Worm (Caenorhabditis elegans) whole organism, L4 larva: Measurements from ENCODE around the gene nlp-32.
A peak's percentile ranks its signal among the peaks of the same experiment; 100 is the strongest.

Experiments
- F10B5.3 ChIP-seq: sonication (generic microtip); optimal IDR thresholded peaks from 2 replicates; lab custom pipeline; 2016; ENCODE audit warnings: mild to moderate bottlenecking, missing genetic modification characterization, missing compliant biosample characterization
- F49E8.2 ChIP-seq: sonication (generic microtip); optimal IDR thresholded peaks from 2 replicates; lab custom pipeline; 2016; ENCODE audit warnings: missing compliant biosample characterization, mild to moderate bottlenecking, missing genetic modification characterization, borderline replicate concordance
- R02D3.7 ChIP-seq: fragments of 150-350 bp; sonication (generic microtip); optimal IDR thresholded peaks from 3 replicates; lab custom pipeline; 2014; ENCODE audit warnings: missing biosample characterization, missing genetic modification characterization
- T26A8.4 ChIP-seq: fragments of 200-800 bp; sonication (Bioruptor generic); IDR thresholded peaks from 2 replicates; pipeline ENCODE4 v1.3.6; 2022; ENCODE audit warnings: missing genetic modification characterization, missing compliant biosample characterization
- Y48G9A.11 ChIP-seq: fragments of 200-800 bp; sonication (Bioruptor generic); IDR thresholded peaks from 2 replicates; pipeline ENCODE4 v1.3.6; 2022; ENCODE audit warnings: missing genetic modification reagents, missing genetic modification characterization, missing compliant biosample characterization
- ZK337.2 ChIP-seq: fragments of 200-800 bp; sonication (Bioruptor generic); IDR thresholded peaks from 2 replicates; pipeline ENCODE4 v1.3.6; 2022; ENCODE audit warnings: missing genetic modification reagents, missing genetic modification characterization, missing compliant biosample characterization
- ZK546.5 ChIP-seq, 2 experiments: sonication (generic microtip); optimal IDR thresholded peaks; 2 replicates each; lab custom pipeline; 2017; ENCODE audit warnings: missing biosample characterization in 2 of 2, missing genetic modification characterization in 2 of 2
- aha-1 ChIP-seq: fragments of 150-350 bp; peaks from one replicate; lab custom pipeline; 2014; ENCODE audit warnings: missing biosample characterization, missing genetic modification characterization
- ama-1 ChIP-seq: fragments of 150-350 bp; optimal IDR thresholded peaks from 2 replicates; lab custom pipeline; 2014; ENCODE audit warnings: inconsistent platforms, mixed read lengths
- arid-1 ChIP-seq: fragments of 200-800 bp; sonication (Bioruptor generic); conservative IDR thresholded peaks from 2 replicates; pipeline ENCODE4 v1.3.6; 2022; ENCODE audit warnings: missing genetic modification reagents, missing genetic modification characterization, missing compliant biosample characterization
- ceh-20 ChIP-seq: fragments of 200-800 bp; sonication (Bioruptor generic); IDR thresholded peaks from 2 replicates; pipeline ENCODE4 v1.3.6; 2022; ENCODE audit warnings: missing genetic modification reagents, missing genetic modification characterization, missing compliant biosample characterization
- ceh-28 ChIP-seq: fragments of 150-350 bp; optimal IDR thresholded peaks from 2 replicates; lab custom pipeline; 2014; ENCODE audit warnings: missing biosample characterization, missing genetic modification reagents, missing genetic modification characterization
- ceh-44 ChIP-seq: fragments of 200-800 bp; sonication (Bioruptor generic); IDR thresholded peaks from 2 replicates; pipeline ENCODE4 v1.3.6; 2022; ENCODE audit warnings: missing genetic modification reagents, missing genetic modification characterization, missing compliant biosample characterization
- ceh-62 ChIP-seq: sonication (generic microtip); optimal IDR thresholded peaks from 2 replicates; lab custom pipeline; 2017; ENCODE audit warnings: missing biosample characterization, missing genetic modification characterization
- daf-8 ChIP-seq: fragments of 200-800 bp; sonication (Bioruptor generic); IDR thresholded peaks from 2 replicates; pipeline ENCODE4 v1.3.6; 2022; ENCODE audit warnings: missing genetic modification characterization, missing compliant biosample characterization
- duxl-1 ChIP-seq: sonication (generic microtip); optimal IDR thresholded peaks from 2 replicates; lab custom pipeline; 2016; ENCODE audit warnings: mild to moderate bottlenecking, missing genetic modification characterization, moderate library complexity, missing compliant biosample characterization; ENCODE audit not compliant: poor library complexity
- dve-1 ChIP-seq: sonication (generic microtip); optimal IDR thresholded peaks from 2 replicates; lab custom pipeline; 2017; ENCODE audit warnings: antibody characterized with exemption, mild to moderate bottlenecking, missing genetic modification characterization, missing compliant biosample characterization; ENCODE audit not compliant: insufficient read depth
- fos-1 ChIP-seq: fragments of 150-350 bp; optimal IDR thresholded peaks from 2 replicates; lab custom pipeline; 2014; ENCODE audit warnings: missing biosample characterization, missing genetic modification characterization
- hif-1 ChIP-seq, 2 experiments: sonication (generic microtip); optimal IDR thresholded peaks; 2 replicates each; lab custom pipeline; 2016 to 2017; ENCODE audit warnings: missing compliant biosample characterization in 2 of 2, missing genetic modification characterization in 2 of 2, missing genetic modification reagents in 2 of 2, missing genotype in 2 of 2, mild to moderate bottlenecking in 1 of 2
- hmg-1.1 ChIP-seq: fragments of 200-800 bp; sonication (Bioruptor generic); IDR thresholded peaks from 2 replicates; pipeline ENCODE4 v1.3.6; 2022; ENCODE audit warnings: missing genetic modification reagents, missing genetic modification characterization, missing compliant biosample characterization
- lin-13 ChIP-seq: fragments of 150-350 bp; optimal IDR thresholded peaks from 2 replicates; lab custom pipeline; 2014; ENCODE audit warnings: missing biosample characterization, missing genetic modification reagents, missing genetic modification characterization
- lin-38 ChIP-seq: fragments of 200-800 bp; sonication (Bioruptor generic); IDR thresholded peaks from 2 replicates; pipeline ENCODE4 v1.3.6; 2022; ENCODE audit warnings: missing genetic modification reagents, missing genetic modification characterization, missing compliant biosample characterization
- lin-39 ChIP-seq: fragments of 150-350 bp; optimal IDR thresholded peaks from 2 replicates; lab custom pipeline; 2014; ENCODE audit warnings: missing biosample characterization, missing genetic modification reagents, missing genetic modification characterization
- lir-3 ChIP-seq: sonication (generic microtip); optimal IDR thresholded peaks from 2 replicates; lab custom pipeline; 2016; ENCODE audit warnings: mild to moderate bottlenecking, missing genetic modification characterization, missing compliant biosample characterization
- lsy-2 ChIP-seq, 2 experiments: fragments of 150-350 bp in 1 of 2; sonication (generic microtip) in 1 of 2; optimal IDR thresholded peaks; 2 replicates each; lab custom pipeline; 2014 to 2017; ENCODE audit warnings: missing biosample characterization in 2 of 2, missing genetic modification characterization in 2 of 2
- madf-5 ChIP-seq, 2 experiments: fragments of 200-800 bp; sonication (Bioruptor generic); IDR thresholded peaks; 2 replicates each; pipeline ENCODE4 v1.3.6; 2022; ENCODE audit warnings: missing compliant biosample characterization in 2 of 2, missing genetic modification characterization in 2 of 2
- madf-9 ChIP-seq: fragments of 200-800 bp; sonication (Bioruptor generic); conservative IDR thresholded peaks from 2 replicates; pipeline ENCODE4 v1.3.6; 2022; ENCODE audit warnings: missing genetic modification reagents, missing genetic modification characterization, missing compliant biosample characterization
- mdl-1 ChIP-seq, 2 experiments: fragments of 150-350 bp in 1 of 2; sonication (generic microtip) in 1 of 2; optimal IDR thresholded peaks; 2 replicates each; lab custom pipeline; 2014 to 2017; ENCODE audit warnings: missing biosample characterization in 2 of 2, missing genetic modification characterization in 2 of 2
- mdt-29 ChIP-seq: fragments of 200-800 bp; sonication (Bioruptor generic); IDR thresholded peaks from 2 replicates; pipeline ENCODE4 v1.3.6; 2022; ENCODE audit warnings: missing genetic modification reagents, missing genetic modification characterization, missing compliant biosample characterization
- mes-2 ChIP-seq: sonication (generic microtip); optimal IDR thresholded peaks from 2 replicates; lab custom pipeline; 2016; ENCODE audit warnings: missing genotype, mild to moderate bottlenecking, missing genetic modification characterization, missing compliant biosample characterization; ENCODE audit not compliant: poor library complexity, severe bottlenecking
- mxl-2 ChIP-seq: fragments of 200-800 bp; sonication (Bioruptor generic); conservative IDR thresholded peaks from 2 replicates; pipeline ENCODE4 v1.3.6; 2022; ENCODE audit warnings: missing genetic modification reagents, missing genetic modification characterization, missing compliant biosample characterization
- mxl-3 ChIP-seq: fragments of 200-800 bp; sonication (Bioruptor generic); optimal IDR thresholded peaks from 2 replicates; lab custom pipeline; 2018; ENCODE audit warnings: mild to moderate bottlenecking, missing genetic modification characterization, missing compliant biosample characterization
- nhr-102 ChIP-seq: sonication (generic microtip); optimal IDR thresholded peaks from 2 replicates; lab custom pipeline; 2016; ENCODE audit warnings: mild to moderate bottlenecking, missing genetic modification characterization, moderate library complexity, missing compliant biosample characterization
- nhr-111 ChIP-seq: fragments of 200-800 bp; sonication (Bioruptor generic); optimal IDR thresholded peaks from 2 replicates; lab custom pipeline; 2018; ENCODE audit warnings: mild to moderate bottlenecking, missing genetic modification characterization, missing compliant biosample characterization
- nhr-25 ChIP-seq: sonication (generic microtip); optimal IDR thresholded peaks from 2 replicates; lab custom pipeline; 2017; ENCODE audit warnings: missing genetic modification characterization, mild to moderate bottlenecking, missing compliant biosample characterization, antibody characterized with exemption, moderate library complexity, borderline replicate concordance; ENCODE audit not compliant: insufficient read depth
- php-3 ChIP-seq: fragments of 200-800 bp; sonication (Bioruptor generic); IDR thresholded peaks from 2 replicates; pipeline ENCODE4 v1.3.6; 2022; ENCODE audit warnings: missing genetic modification reagents, missing genetic modification characterization, missing compliant biosample characterization
- pqm-1 ChIP-seq: sonication (generic microtip); optimal IDR thresholded peaks from 2 replicates; lab custom pipeline; 2017; ENCODE audit warnings: missing biosample characterization, missing genetic modification characterization
- saeg-2 ChIP-seq: fragments of 200-800 bp; sonication (Bioruptor generic); IDR thresholded peaks from 2 replicates; pipeline ENCODE4 v1.3.6; 2022; ENCODE audit warnings: missing genetic modification reagents, missing genetic modification characterization, missing compliant biosample characterization
- sdz-12 ChIP-seq: fragments of 200-800 bp; sonication (Bioruptor generic); optimal IDR thresholded peaks from 2 replicates; lab custom pipeline; 2018; ENCODE audit warnings: mild to moderate bottlenecking, missing genetic modification characterization, missing compliant biosample characterization
- set-16 ChIP-seq: fragments of 200-800 bp; sonication (Bioruptor generic); IDR thresholded peaks from 2 replicates; pipeline ENCODE4 v1.3.6; 2022; ENCODE audit warnings: missing genetic modification reagents, missing genetic modification characterization, missing compliant biosample characterization
- skn-1 ChIP-seq: fragments of 150-350 bp; optimal IDR thresholded peaks from 2 replicates; lab custom pipeline; 2014; ENCODE audit warnings: missing biosample characterization, missing genetic modification characterization
- snpc-1.2 ChIP-seq: fragments of 200-800 bp; sonication (Bioruptor generic); IDR thresholded peaks from 2 replicates; pipeline ENCODE4 v1.3.6; 2022; ENCODE audit warnings: missing genetic modification reagents, missing genetic modification characterization, missing compliant biosample characterization
- snpc-4 ChIP-seq: fragments of 150-350 bp; optimal IDR thresholded peaks from 2 replicates; lab custom pipeline; 2014; ENCODE audit warnings: missing biosample characterization, missing genetic modification characterization
- tag-97 ChIP-seq: fragments of 200-800 bp; sonication (Bioruptor generic); IDR thresholded peaks from 2 replicates; pipeline ENCODE4 v1.3.6; 2022; ENCODE audit warnings: missing genetic modification characterization, missing compliant biosample characterization
- unc-39 ChIP-seq: sonication (generic microtip); optimal IDR thresholded peaks from 2 replicates; lab custom pipeline; 2017; ENCODE audit warnings: missing biosample characterization, missing genetic modification characterization
- unc-62 ChIP-seq, 3 experiments: fragments of 150-350 bp in 1 of 3; sonication (generic microtip); optimal IDR thresholded peaks in 2 of 3; peaks in 1 of 3; 1 replicate in 1 of 3; 2 replicates in 2 of 3; lab custom pipeline; 2014 to 2017; ENCODE audit warnings: missing biosample characterization in 3 of 3, missing genetic modification characterization in 3 of 3, missing genetic modification reagents in 3 of 3, missing genotype in 1 of 3
- vab-7 ChIP-seq: fragments of 200-800 bp; sonication (Bioruptor generic); IDR thresholded peaks from 2 replicates; pipeline ENCODE4 v1.3.6; 2022; ENCODE audit warnings: missing genetic modification reagents, missing genetic modification characterization, missing compliant biosample characterization
- zag-1 ChIP-seq: fragments of 150-350 bp; optimal IDR thresholded peaks from 2 replicates; lab custom pipeline; 2014; ENCODE audit warnings: missing biosample characterization, missing genetic modification characterization
- zfp-3 ChIP-seq: fragments of 200-800 bp; sonication (Bioruptor generic); conservative IDR thresholded peaks from 2 replicates; pipeline ENCODE4 v1.3.6; 2022; ENCODE audit warnings: missing genetic modification reagents, missing genetic modification characterization, missing compliant biosample characterization
- zip-2 ChIP-seq: fragments of 150-350 bp; optimal IDR thresholded peaks from 2 replicates; lab custom pipeline; 2014; ENCODE audit warnings: missing biosample characterization, missing genetic modification characterization

Gene nlp-32

ce11 chrIII:502583-502982 is 16.2 kb upstream of the nlp-32 start (continued):
- TF ChIP-seq daf-8 (GFP tag; lab: Robert Waterston, UW) (no peak), Y48G9A.11 (GFP tag; lab: Robert Waterston, UW) (peak; percentile 78), nhr-25 (no peak), unc-39 (tag; lab: Kevin White, UChicago) (no peak), mes-2 (tag; lab: Kevin White, UChicago) (peak; percentile 90), sdz-12 (peak; percentile 48), T26A8.4 (GFP tag; lab: Robert Waterston, UW) (peak; percentile 85), ceh-20 (GFP tag; lab: Robert Waterston, UW) (peak; percentile 87), ZK337.2 (GFP tag; lab: Robert Waterston, UW) (peak; percentile 81), F10B5.3 (peak; percentile 80), lir-3 (tag; lab: Kevin White, UChicago) (peak; percentile 77), arid-1 (GFP tag; lab: Robert Waterston, UW) (peak; percentile 86), vab-7 (GFP tag; lab: Robert Waterston, UW) (peak; percentile 97), lin-39 (tag; lab: Kevin White, UChicago) (no peak), skn-1 (tag; lab: Kevin White, UChicago) (no peak), set-16 (GFP tag; lab: Robert Waterston, UW) (peak; percentile 43; the same call in 1 of the 2 replicates), mxl-3 (GFP tag; lab: Kevin White, UChicago) (peak; percentile 82), dve-1 (tag; lab: Kevin White, UChicago) (peak; percentile 83), zfp-3 (GFP tag; lab: Robert Waterston, UW) (peak; percentile 85), duxl-1 (tag; lab: Kevin White, UChicago) (peak; percentile 81), php-3 (GFP tag; lab: Robert Waterston, UW) (peak; percentile 82), lin-38 (GFP tag; lab: Robert Waterston, UW) (peak; percentile 85), F49E8.2 (peak; percentile 83), zag-1 (tag; lab: Kevin White, UChicago) (no peak), aha-1 (tag; lab: Kevin White, UChicago) (peak; percentile 93), ama-1 (lab: Kevin White, UChicago) (no peak), mxl-2 (peak; percentile 65; the same call in 1 of the 2 replicates), zip-2 (peak; percentile 32), mdt-29 (GFP tag; lab: Robert Waterston, UW) (peak; percentile 84), nhr-111 (GFP tag; lab: Kevin White, UChicago) (peak; percentile 98), snpc-1.2 (GFP tag; lab: Robert Waterston, UW) (peak; percentile 78), unc-62 (GFP tag; optimal IDR thresholded peaks at IDR 0.05 in 1 of 2; lab: Kevin White, UChicago) (peak in 1 of 2 experiments; percentile 93), unc-62 (tag; optimal IDR thresholded peaks at IDR 0.05; lab: Kevin White, UChicago) (no peak), nhr-102 (tag; lab: Kevin White, UChicago) (peak; percentile 88), ceh-44 (GFP tag; lab: Robert Waterston, UW) (peak; percentile 96), snpc-4 (no peak), R02D3.7 (peak; percentile 10), ceh-62 (no peak), lin-13 (no peak), pqm-1 (peak; percentile 20), hmg-1.1 (peak; percentile 93), ZK546.5 (tag; optimal IDR thresholded peaks at IDR 0.05; lab: Kevin White, UChicago) (no peak), madf-9 (peak; percentile 89), mdl-1 (tag; optimal IDR thresholded peaks at IDR 0.05; lab: Kevin White, UChicago) (peak in 1 of 2 experiments; percentile 65), fos-1 (no peak), madf-5 (GFP tag; IDR thresholded peaks at IDR 0.05; lab: Robert Waterston, UW) (peak; percentile 80 to 96), hif-1 (tag; optimal IDR thresholded peaks at IDR 0.05; lab: Kevin White, UChicago) (peak; percentile 33 to 75), ceh-28 (tag; lab: Kevin White, UChicago) (no peak), saeg-2 (GFP tag; lab: Robert Waterston, UW) (peak; percentile 81; the same call in 1 of the 2 replicates), tag-97 (GFP tag; lab: Robert Waterston, UW) (no peak), lsy-2 (tag; optimal IDR thresholded peaks at IDR 0.05; lab: Kevin White, UChicago) (no peak)
